Worm (Caenorhabditis elegans) whole organism, midembryonic: ENCODE measurements around the gene T12C9.7.

Source experiments
- cog-1 ChIP-seq: sonication (generic microtip); optimal IDR thresholded peaks from 2 replicates; lab custom pipeline; 2016; ENCODE audit warnings: missing genetic modification characterization, missing compliant biosample characterization
- flt-1 ChIP-seq: fragments of 200-800 bp; sonication (Bioruptor generic); IDR thresholded peaks from 2 replicates; pipeline ENCODE4 v1.3.6; 2022; ENCODE audit warnings: missing genetic modification characterization, missing compliant biosample characterization
- klf-2 ChIP-seq: fragments of 200-800 bp; sonication (Bioruptor generic); conservative IDR thresholded peaks from 2 replicates; pipeline ENCODE4 v1.3.6; 2022; ENCODE audit warnings: missing genetic modification reagents, missing genetic modification characterization, missing compliant biosample characterization
- tab-1 ChIP-seq: fragments of 200-800 bp; sonication (Bioruptor generic); IDR thresholded peaks from 2 replicates; pipeline ENCODE4 v1.3.6; 2022; ENCODE audit warnings: missing genetic modification characterization, missing compliant biosample characterization

ce11 chrII:4470972-4471645 is 10.4 kb upstream of the T12C9.7 start, which contains the start of gene W06B4.1:
- TF ChIP-seq cog-1 (tag; lab: Kevin White, UChicago) (no peak), klf-2 (no peak), flt-1 (no peak), tab-1 (GFP tag; lab: Robert Waterston, UW) (no peak)
